Worm (Caenorhabditis elegans): ENCODE results near the gene osm-6.

- TF ChIP-seq ref-1 (GFP tag; conservative IDR thresholded peaks at IDR 0.05): no peak
- no peak for TF ChIP-seq ztf-23 (GFP tag; IDR thresholded peaks at IDR 0.05)
- TF ChIP-seq T22C8.4 (GFP tag; IDR thresholded peaks at IDR 0.05): no peak
- no peak for TF ChIP-seq flt-1 (GFP tag; IDR thresholded peaks at IDR 0.05)
- TF ChIP-seq tab-1 (GFP tag; IDR thresholded peaks at IDR 0.05): no peak
- no peak for TF ChIP-seq klf-2 (GFP tag; conservative IDR thresholded peaks at IDR 0.05)
- no peak for TF ChIP-seq ztf-29 (GFP tag; IDR thresholded peaks at IDR 0.05)
- no peak for TF ChIP-seq cog-1 (tag; optimal IDR thresholded peaks at IDR 0.05)
These were observed 44.0 kb downstream of the osm-6 start for ce11 chrV:11883215-11883614.

Measured in whole organism, midembryonic.